Fruit fly (Drosophila melanogaster): ENCODE measurements around the gene bai.

Gene bai

DNA sequence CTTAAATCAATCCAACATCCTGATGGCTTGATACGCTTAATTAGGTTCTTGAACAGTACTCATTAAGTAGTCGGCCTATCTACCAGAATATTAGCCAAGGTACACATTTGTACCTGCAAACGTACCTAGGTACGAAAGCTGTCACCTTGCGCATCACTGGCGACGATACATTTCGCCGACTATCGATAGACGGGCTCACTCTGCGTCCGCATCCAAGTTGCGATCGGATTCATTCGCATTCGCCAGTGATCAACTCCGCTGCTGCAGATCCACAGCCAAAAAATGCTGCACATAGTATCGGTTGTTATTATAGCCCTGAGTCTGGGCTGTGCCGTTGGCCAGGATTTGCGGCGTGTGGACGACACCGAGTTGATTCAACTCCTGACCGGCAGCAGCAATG lies 8.3 kb downstream of the bai start, which contains the start of gene CG11790 (continued):
- no peak for TF ChIP-seq Fer2 (tag; optimal IDR thresholded peaks at IDR 0.05)
- TF ChIP-seq CG2116 (GFP tag; optimal IDR thresholded peaks at IDR 0.05): peak; percentile 59
- peak; percentile 7 for TF ChIP-seq lilli (GFP tag; optimal IDR thresholded peaks at IDR 0.05)
- peak; percentile 84 for TF ChIP-seq MBD-R2 (GFP tag; IDR thresholded peaks at IDR 0.05)
- TF ChIP-seq Mrtf (GFP tag; IDR thresholded peaks at IDR 0.05): no peak
- TF ChIP-seq Poxn (GFP tag; IDR thresholded peaks at IDR 0.05): no peak
- TF ChIP-seq CG13296 (GFP tag; optimal IDR thresholded peaks at IDR 0.05): peak; percentile 2
- no peak for TF ChIP-seq CG10565 (GFP tag; optimal IDR thresholded peaks at IDR 0.05)
- no peak for TF ChIP-seq CG10321 (GFP tag; IDR thresholded peaks at IDR 0.05)
- peak; percentile 10 for TF ChIP-seq CG4617 (GFP tag; optimal IDR thresholded peaks at IDR 0.05; ENCODE audit: borderline replicate concordance)
- TF ChIP-seq HmgZ (tag; optimal IDR thresholded peaks at IDR 0.05): peak; percentile 46
- peak; percentile 59 for TF ChIP-seq CG1603 (tag; optimal IDR thresholded peaks at IDR 0.05)
- peak; percentile 2 for TF ChIP-seq zfh2 (GFP tag; optimal IDR thresholded peaks at IDR 0.05)
- peak; percentile 38 for TF ChIP-seq stwl (tag; optimal IDR thresholded peaks at IDR 0.05)
- no peak for TF ChIP-seq CG1024 (GFP tag; IDR thresholded peaks at IDR 0.05)
- TF ChIP-seq Dref (GFP tag; IDR thresholded peaks at IDR 0.05): peak; percentile 80
- peak; percentile 55 for TF ChIP-seq her (GFP tag; optimal IDR thresholded peaks at IDR 0.05)
- peak; percentile 25 for TF ChIP-seq gfzf (GFP tag; optimal IDR thresholded peaks at IDR 0.05)
- no peak for TF ChIP-seq CG17361 (GFP tag; IDR thresholded peaks at IDR 0.05)
- TF ChIP-seq CG6791 (GFP tag; IDR thresholded peaks at IDR 0.05; ENCODE audit: partially characterized antibody): peak; percentile 83
- 0 out of 2 replicates have a peak, but pooled peaks have one; percentile 21 for TF ChIP-seq E2f2 (GFP tag; IDR thresholded peaks at IDR 0.05)
- peak; percentile 74 for TF ChIP-seq BEAF-32 (GFP tag; optimal IDR thresholded peaks at IDR 0.05)
- peak; percentile 88 for TF ChIP-seq CG13287 (GFP tag; IDR thresholded peaks at IDR 0.05; ENCODE audit: partially characterized antibody)
- no peak for TF ChIP-seq CG11398 (GFP tag; optimal IDR thresholded peaks at IDR 0.05)
- TF ChIP-seq Neu2 (GFP tag; optimal IDR thresholded peaks at IDR 0.05; ENCODE audit: borderline replicate concordance): no peak
- peak; percentile 45 for TF ChIP-seq nom (GFP tag; optimal IDR thresholded peaks at IDR 0.05)
- peak; percentile 80 for TF ChIP-seq unc-4 (GFP tag; IDR thresholded peaks at IDR 0.05; ENCODE audit: partially characterized antibody)
- TF ChIP-seq Bgb (GFP tag; IDR thresholded peaks at IDR 0.05; ENCODE audit: partially characterized antibody): peak; percentile 87
- TF ChIP-seq CG11456 (GFP tag; IDR thresholded peaks at IDR 0.05): no peak
- peak; percentile 85 for TF ChIP-seq bbx (GFP tag; IDR thresholded peaks at IDR 0.05; ENCODE audit: partially characterized antibody)
- TF ChIP-seq sens (GFP tag): no peak
- peak; percentile 88 for TF ChIP-seq Sry-β (GFP tag; optimal IDR thresholded peaks at IDR 0.05)
- no peak for TF ChIP-seq CG18619 (GFP tag; optimal IDR thresholded peaks at IDR 0.05)
- no peak for TF ChIP-seq CG1233 (GFP tag; optimal IDR thresholded peaks at IDR 0.05)
- peak; percentile 4 for TF ChIP-seq PHDP (tag; optimal IDR thresholded peaks at IDR 0.05)
- peak; percentile 70; the same call in 1 of the 2 replicates for TF ChIP-seq CG42726 (GFP tag; IDR thresholded peaks at IDR 0.05; ENCODE audit: partially characterized antibody)
- peak; percentile 85 for TF ChIP-seq CG7963 (GFP tag; IDR thresholded peaks at IDR 0.05; ENCODE audit: partially characterized antibody)
- TF ChIP-seq wdn (GFP tag; IDR thresholded peaks at IDR 0.05): no peak
- TF ChIP-seq cad (GFP tag; optimal IDR thresholded peaks at IDR 0.05): no peak
- TF ChIP-seq D (optimal IDR thresholded peaks at IDR 0.05): no peak
- TF ChIP-seq D (GFP tag; optimal IDR thresholded peaks at IDR 0.05): no peak
- peak; percentile 73 for TF ChIP-seq tna (GFP tag; IDR thresholded peaks at IDR 0.05; ENCODE audit: partially characterized antibody)
- peak; percentile 25; the same call in 1 of the 2 replicates for TF ChIP-seq Xrp1 (GFP tag; IDR thresholded peaks at IDR 0.05)
- no peak for TF ChIP-seq sim (GFP tag; IDR thresholded peaks at IDR 0.05)
- TF ChIP-seq sob (GFP tag; IDR thresholded peaks at IDR 0.05): 0 out of 2 replicates have a peak, but pooled peaks have one; percentile 20
- peak; percentile 71 for TF ChIP-seq CG14860 (GFP tag; IDR thresholded peaks at IDR 0.05; ENCODE audit: partially characterized antibody)
- TF ChIP-seq Myb (GFP tag; optimal IDR thresholded peaks at IDR 0.05): peak; percentile 11
- peak; percentile 77 for TF ChIP-seq CG34224 (GFP tag; IDR thresholded peaks at IDR 0.05; ENCODE audit: partially characterized antibody)
- TF ChIP-seq bcd (GFP tag; optimal IDR thresholded peaks at IDR 0.05): no peak
- peak; percentile 75 for TF ChIP-seq Sry-δ (GFP tag; optimal IDR thresholded peaks at IDR 0.05)

Measured in whole organism, embryonic.